Worm (Caenorhabditis elegans): Measurements from ENCODE around the gene par-3.

par-3 gene

ce11 chrIII:5692690-5693089 lies 28.7 kb downstream of the par-3 start, which contains the start of the genes abi-1 and arle-14:
TSS of gene abi-1 (minus strand) at chrIII:5692740.
TSS of gene arle-14 (plus strand) at chrIII:5692906.
- TF ChIP-seq nhr-20 (tag; optimal IDR thresholded peaks at IDR 0.05) (no peak), blmp-1 (tag; optimal IDR thresholded peaks at IDR 0.05) (no peak), efl-1 (optimal IDR thresholded peaks at IDR 0.05) (peak; percentile 8 to 32), efl-1 (GFP tag; optimal IDR thresholded peaks at IDR 0.05 in 1 of 2) (peak; percentile 3 to 83), nhr-85 (tag) (peak; percentile 37), dsc-1 (tag; optimal IDR thresholded peaks at IDR 0.05) (peak; percentile 50), tbx-2 (tag; optimal IDR thresholded peaks at IDR 0.05) (peak; percentile 2), lsy-2 (tag; optimal IDR thresholded peaks at IDR 0.05) (peak; percentile 3 to 30), lin-13 (GFP tag; optimal IDR thresholded peaks at IDR 0.05) (no peak), mdl-1 (tag; optimal IDR thresholded peaks at IDR 0.05) (no peak), unc-130 (tag; optimal IDR thresholded peaks at IDR 0.05) (peak; percentile 9), nhr-12 (tag; optimal IDR thresholded peaks at IDR 0.05) (no peak), dpl-1 (GFP tag; optimal IDR thresholded peaks at IDR 0.05) (peak in 2 of 3 experiments; percentile 22 to 32), xbp-1 (tag; optimal IDR thresholded peaks at IDR 0.05) (peak; percentile 30), nhr-19 (GFP tag; conservative IDR thresholded peaks at IDR 0.05) (no peak), snu-23 (GFP tag; optimal IDR thresholded peaks at IDR 0.05) (peak; percentile 24), lin-35 (GFP tag; optimal IDR thresholded peaks at IDR 0.05) (peak; percentile 17 to 22), aha-1 (tag; optimal IDR thresholded peaks at IDR 0.05) (no peak), lin-39 (tag; optimal IDR thresholded peaks at IDR 0.05) (no peak), nhr-90 (tag; optimal IDR thresholded peaks at IDR 0.05; ENCODE audit: poor library complexity) (peak; percentile 10), mep-1 (tag; optimal IDR thresholded peaks at IDR 0.05) (peak; percentile 18), nhr-47 (tag; optimal IDR thresholded peaks at IDR 0.05) (peak; percentile 21), ets-5 (GFP tag; IDR thresholded peaks at IDR 0.05) (no peak), nhr-71 (tag; optimal IDR thresholded peaks at IDR 0.05) (peak; percentile 42), swsn-7 (tag; optimal IDR thresholded peaks at IDR 0.05) (peak; percentile 29), ama-1 (optimal IDR thresholded peaks at IDR 0.05) (no peak), hpl-2 (GFP tag; optimal IDR thresholded peaks at IDR 0.05) (no peak), egl-27 (tag; optimal IDR thresholded peaks at IDR 0.05) (no peak)

- TF ChIP-seq mdl-1 (tag; optimal IDR thresholded peaks at IDR 0.05) (no peak), lin-14 (GFP tag; optimal IDR thresholded peaks at IDR 0.05) (no peak), ceh-63 (GFP tag; optimal IDR thresholded peaks at IDR 0.05) (no peak), pax-3 (tag; optimal IDR thresholded peaks at IDR 0.05) (no peak), dsc-1 (tag; optimal IDR thresholded peaks at IDR 0.05) (no peak), fkh-8 (tag; optimal IDR thresholded peaks at IDR 0.05) (no peak), snpc-4 (tag; optimal IDR thresholded peaks at IDR 0.05) (no peak), grh-1 (GFP tag; IDR thresholded peaks at IDR 0.05) (no peak), lin-39 (tag; optimal IDR thresholded peaks at IDR 0.05) (no peak), efl-1 (optimal IDR thresholded peaks at IDR 0.05) (no peak), efl-1 (GFP tag; optimal IDR thresholded peaks at IDR 0.05 in 1 of 2) (no peak), efl-3 (GFP tag; optimal IDR thresholded peaks at IDR 0.05) (no peak), nhr-11 (tag; optimal IDR thresholded peaks at IDR 0.05) (no peak), ztf-11 (tag; optimal IDR thresholded peaks at IDR 0.05) (no peak), ceh-90 (tag; optimal IDR thresholded peaks at IDR 0.05) (no peak), unc-86 (tag; optimal IDR thresholded peaks at IDR 0.05) (no peak), nhr-19 (GFP tag; conservative IDR thresholded peaks at IDR 0.05) (no peak), lin-15B (tag; optimal IDR thresholded peaks at IDR 0.05) (no peak), vab-15 (tag; optimal IDR thresholded peaks at IDR 0.05) (no peak)
These were observed 29.7 kb downstream of the par-3 start, which contains the start of gene B0336.13 for ce11 chrIII:5693736-5694135. TSS of gene B0336.13 (plus strand) at chrIII:5694036.

ce11 chrIII:5697266-5697665 lies 33.2 kb downstream of the par-3 start, which contains the start of gene B0336.7:
TSS of gene B0336.7 (minus strand) at chrIII:5697366.
- TF ChIP-seq ces-1 (GFP tag; optimal IDR thresholded peaks at IDR 0.05) (no peak), egl-27 (tag; optimal IDR thresholded peaks at IDR 0.05) (no peak), efl-3 (GFP tag; optimal IDR thresholded peaks at IDR 0.05) (no peak), dsc-1 (tag; optimal IDR thresholded peaks at IDR 0.05) (no peak), ama-1 (optimal IDR thresholded peaks at IDR 0.05) (no peak), lir-3 (tag; optimal IDR thresholded peaks at IDR 0.05; ENCODE audit: poor library complexity) (no peak), sptf-1 (tag; optimal IDR thresholded peaks at IDR 0.05) (no peak)
